Worm (Caenorhabditis elegans): ENCODE measurements around the gene T28D6.5.

The T28D6.5 gene

DNA sequence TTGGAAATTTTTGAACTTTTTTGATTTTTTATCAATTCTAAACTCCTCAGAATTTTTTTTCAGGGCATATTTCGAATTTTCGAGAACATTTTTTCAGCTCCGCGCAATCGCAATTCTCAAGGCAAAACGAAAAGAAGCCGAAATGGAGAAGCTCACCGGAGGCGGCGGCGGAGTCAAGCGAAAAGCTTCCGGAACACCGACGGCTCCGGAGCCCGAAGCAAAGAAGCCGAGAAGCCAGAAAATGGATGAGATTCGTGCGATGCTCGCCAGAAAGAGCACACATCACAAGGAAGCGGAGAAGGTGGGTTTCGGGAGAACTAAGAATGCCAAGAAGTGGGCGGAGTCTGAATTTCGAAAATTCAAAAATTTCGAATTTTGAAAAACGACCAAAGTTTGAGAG is 9.4 kb upstream of the T28D6.5 start:
- TF ChIP-seq unc-39 (tag; optimal IDR thresholded peaks at IDR 0.05) (no peak), ham-2 (GFP tag; optimal IDR thresholded peaks at IDR 0.05) (no peak), nhr-237 (tag; optimal IDR thresholded peaks at IDR 0.05) (no peak), mep-1 (tag; optimal IDR thresholded peaks at IDR 0.05) (no peak), snpc-4 (tag; optimal IDR thresholded peaks at IDR 0.05) (no peak), pha-4 (tag; optimal IDR thresholded peaks at IDR 0.05) (no peak), ces-1 (GFP tag; optimal IDR thresholded peaks at IDR 0.05) (no peak), nhr-12 (tag; optimal IDR thresholded peaks at IDR 0.05) (no peak), mls-2 (tag; optimal IDR thresholded peaks at IDR 0.05) (no peak), M03D4.4 (tag; optimal IDR thresholded peaks at IDR 0.05) (no peak)

DNA sequence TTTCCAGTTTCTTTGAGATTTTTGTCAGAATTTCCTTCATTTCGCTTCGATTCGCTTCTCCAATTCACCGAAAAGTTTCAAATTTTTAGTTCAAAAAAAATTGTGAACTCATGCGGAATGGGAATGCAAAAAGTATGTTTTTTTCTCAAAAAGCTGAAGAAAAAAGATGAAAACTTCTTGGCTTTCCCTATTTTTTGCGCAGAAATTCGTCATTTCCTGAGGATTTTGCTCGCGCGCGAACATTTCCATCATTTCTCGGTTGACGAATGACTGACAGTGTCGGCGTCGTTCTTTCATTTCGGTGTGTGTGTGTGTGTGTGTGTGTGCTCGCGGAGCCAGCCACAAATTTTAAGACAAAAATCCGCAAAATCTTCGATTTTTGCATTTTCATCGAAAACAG is 1.2 kb upstream of the T28D6.5 start:
- TF ChIP-seq nhr-76 (tag; optimal IDR thresholded peaks at IDR 0.05) (no peak), sem-2 (GFP tag; optimal IDR thresholded peaks at IDR 0.05) (no peak), unc-62 (GFP tag; optimal IDR thresholded peaks at IDR 0.05) (no peak), elt-3 (tag; optimal IDR thresholded peaks at IDR 0.05) (no peak), lin-13 (tag; optimal IDR thresholded peaks at IDR 0.05) (no peak), nhr-2 (tag; optimal IDR thresholded peaks at IDR 0.05) (no peak), nhr-12 (tag; optimal IDR thresholded peaks at IDR 0.05) (no peak), elt-1 (tag; optimal IDR thresholded peaks at IDR 0.05; ENCODE audit: borderline replicate concordance, insufficient read depth) (no peak), ceh-43 (GFP tag; optimal IDR thresholded peaks at IDR 0.05) (no peak), ztf-11 (tag; optimal IDR thresholded peaks at IDR 0.05) (no peak), ceh-83 (GFP tag; optimal IDR thresholded peaks at IDR 0.05) (no peak), lsy-2 (tag; optimal IDR thresholded peaks at IDR 0.05) (no peak), ces-1 (GFP tag; optimal IDR thresholded peaks at IDR 0.05) (no peak)

DNA sequence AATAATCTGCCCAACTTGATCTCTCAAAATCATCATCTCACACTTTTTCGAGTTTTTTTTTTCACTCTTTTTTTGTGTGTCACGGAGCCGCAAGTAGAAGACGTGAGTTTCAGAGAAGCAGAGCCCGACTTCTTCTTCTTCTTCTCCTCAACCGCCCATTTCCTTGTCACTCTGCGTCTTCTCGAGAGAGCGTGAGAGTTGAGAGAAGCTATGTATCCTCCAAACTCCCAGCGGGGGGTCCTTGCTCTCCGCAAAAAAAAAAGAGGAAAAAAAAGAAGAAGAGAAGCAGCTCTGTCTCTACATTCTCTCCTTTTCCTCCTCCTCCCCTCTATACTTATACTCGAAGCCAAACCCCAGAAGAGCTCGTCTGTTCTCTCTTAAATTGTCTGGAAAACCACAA is 864 bp downstream of the T28D6.5 start:
- TF ChIP-seq ces-1 (GFP tag; optimal IDR thresholded peaks at IDR 0.05), result peak; percentile 35
- no peak for TF ChIP-seq unc-62 (GFP tag; optimal IDR thresholded peaks at IDR 0.05)

DNA sequence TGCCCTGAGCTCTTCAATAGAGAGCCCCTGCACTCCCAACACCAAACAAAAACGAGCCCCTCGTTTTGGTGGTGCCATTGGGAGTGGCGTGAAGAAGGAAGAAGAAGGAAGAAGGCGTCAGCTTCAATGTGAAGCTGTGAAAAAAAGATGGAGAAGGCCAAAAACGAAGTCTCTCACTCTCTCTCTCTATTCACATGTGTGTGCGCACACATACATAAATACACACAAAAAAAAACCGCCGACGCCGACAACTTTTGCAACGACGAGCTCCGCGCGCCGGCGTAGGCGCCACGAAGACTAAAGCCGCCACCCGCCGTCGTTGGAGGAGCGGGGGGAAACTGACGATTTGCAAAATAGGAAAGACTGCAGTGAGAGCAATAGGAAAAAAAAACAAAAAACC is 2.6 kb downstream of the T28D6.5 start:
- TF ChIP-seq snpc-4 (tag; optimal IDR thresholded peaks at IDR 0.05) (no peak), nhr-76 (tag; optimal IDR thresholded peaks at IDR 0.05) (no peak), unc-39 (tag; optimal IDR thresholded peaks at IDR 0.05) (no peak), mab-5 (tag; optimal IDR thresholded peaks at IDR 0.05) (no peak), nhr-28 (tag; optimal IDR thresholded peaks at IDR 0.05) (no peak), hlh-1 (tag; optimal IDR thresholded peaks at IDR 0.05) (no peak), nhr-237 (tag; optimal IDR thresholded peaks at IDR 0.05) (no peak), unc-62 (GFP tag; optimal IDR thresholded peaks at IDR 0.05) (no peak), unc-120 (tag; optimal IDR thresholded peaks at IDR 0.05; ENCODE audit: poor library complexity, severe bottlenecking) (no peak), elt-1 (tag; optimal IDR thresholded peaks at IDR 0.05; ENCODE audit: borderline replicate concordance, insufficient read depth) (no peak), ham-2 (GFP tag; optimal IDR thresholded peaks at IDR 0.05) (no peak)

DNA sequence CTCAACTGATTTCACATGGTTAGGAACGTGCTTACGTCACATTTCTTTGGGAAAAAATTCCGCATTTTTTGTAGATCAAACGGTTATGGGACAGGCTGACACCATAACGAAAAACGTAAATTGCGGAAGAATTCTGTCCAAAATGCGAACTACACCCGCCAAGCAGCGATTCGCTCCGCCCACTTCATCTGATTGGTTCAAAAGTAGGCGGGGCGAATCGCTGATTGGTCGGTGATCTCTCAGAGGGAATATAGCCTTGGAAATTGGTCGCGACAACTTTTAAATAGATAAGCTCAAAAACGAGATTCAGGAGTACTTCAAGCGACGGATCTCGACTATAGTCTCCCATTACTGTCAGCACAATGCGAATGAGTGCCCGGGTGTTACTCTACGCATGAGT is 4.1 kb downstream of the T28D6.5 start:
- TF ChIP-seq flh-1 (GFP tag; optimal IDR thresholded peaks at IDR 0.05) (no peak), blmp-1 (tag; optimal IDR thresholded peaks at IDR 0.05) (no peak), nhr-28 (tag; optimal IDR thresholded peaks at IDR 0.05) (no peak), lin-32 (GFP tag; optimal IDR thresholded peaks at IDR 0.05) (no peak), snpc-4 (tag; optimal IDR thresholded peaks at IDR 0.05) (no peak), zip-8 (tag; optimal IDR thresholded peaks at IDR 0.05) (no peak), mep-1 (tag; optimal IDR thresholded peaks at IDR 0.05) (no peak), ham-2 (GFP tag; optimal IDR thresholded peaks at IDR 0.05) (no peak), ceh-43 (GFP tag; optimal IDR thresholded peaks at IDR 0.05) (no peak), unc-120 (tag; optimal IDR thresholded peaks at IDR 0.05; ENCODE audit: poor library complexity, severe bottlenecking) (no peak), cnd-1 (tag; optimal IDR thresholded peaks at IDR 0.05) (no peak)

DNA sequence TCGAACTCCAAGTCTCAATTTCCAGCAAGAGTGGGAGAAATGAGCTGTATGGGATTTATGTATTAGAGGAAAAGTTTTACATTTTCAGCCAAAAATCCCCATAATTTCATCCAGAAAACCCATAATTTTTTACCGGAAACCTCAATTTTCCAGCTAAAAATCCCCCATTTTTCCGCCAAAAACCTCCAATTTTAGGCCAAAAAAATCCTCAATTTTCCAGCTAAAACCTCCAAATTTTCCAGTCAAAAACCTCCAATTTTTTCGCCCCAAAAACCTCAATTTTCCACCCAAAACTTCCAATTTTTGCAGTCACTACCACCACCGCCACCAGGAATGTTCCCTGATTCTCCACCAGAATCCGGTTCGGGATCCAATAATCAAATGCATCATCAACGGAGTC is 8.0 kb downstream of the T28D6.5 start:
- TF ChIP-seq unc-120 (tag; optimal IDR thresholded peaks at IDR 0.05; ENCODE audit: poor library complexity, severe bottlenecking) (no peak), nhr-2 (tag; optimal IDR thresholded peaks at IDR 0.05) (no peak), unc-62 (GFP tag; optimal IDR thresholded peaks at IDR 0.05) (no peak), zip-8 (tag; optimal IDR thresholded peaks at IDR 0.05) (no peak), nhr-237 (tag; optimal IDR thresholded peaks at IDR 0.05) (no peak), ceh-43 (GFP tag; optimal IDR thresholded peaks at IDR 0.05) (no peak), ces-1 (GFP tag; optimal IDR thresholded peaks at IDR 0.05) (no peak), ztf-11 (tag; optimal IDR thresholded peaks at IDR 0.05) (no peak), hlh-1 (tag; optimal IDR thresholded peaks at IDR 0.05) (no peak), nhr-12 (tag; optimal IDR thresholded peaks at IDR 0.05) (no peak)
